Worm (Caenorhabditis elegans): ENCODE results near the gene str-46.

ce11 chrV:2896198-2896660 is 3.5 kb downstream of the str-46 start, which contains the start of gene pals-32:
- TF ChIP-seq fkh-10 (GFP tag; optimal IDR thresholded peaks at IDR 0.05), result no peak
- no peak for TF ChIP-seq mdl-1 (tag; optimal IDR thresholded peaks at IDR 0.05)
- TF ChIP-seq nhr-28 (tag; optimal IDR thresholded peaks at IDR 0.05), result no peak
